Worm (Caenorhabditis elegans): Measurements from ENCODE around the gene sru-12.
"Not testable (repeated sequence)": the region's sequence is repeated elsewhere in the genome, so short reads cannot be mapped to it uniquely, and the experiment has no call there.

The sru-12 gene

ce11 chrIV:13584646-13585045 is 1.6 kb downstream of the sru-12 start, which contains the start of gene sru-11:
Gene sru-11 (plus strand): TSS chrIV:13584946.
- no peak for TF ChIP-seq W03F9.2 (tag; optimal IDR thresholded peaks at IDR 0.05)
- TF ChIP-seq dao-5 (tag; optimal IDR thresholded peaks at IDR 0.05), result no peak
- no peak for TF ChIP-seq him-1 (tag; optimal IDR thresholded peaks at IDR 0.05)

- no peak for TF ChIP-seq dao-5 (tag; optimal IDR thresholded peaks at IDR 0.05)
- TF ChIP-seq him-1 (tag; optimal IDR thresholded peaks at IDR 0.05), result no peak
- TF ChIP-seq W03F9.2 (tag; optimal IDR thresholded peaks at IDR 0.05), result no peak
Observed at ce11 chrIV:13587175-13587574, 4.2 kb downstream of the sru-12 start, which contains the start of gene Y45F10B.12. Gene Y45F10B.12 (plus strand): TSS chrIV:13587475.

DNA sequence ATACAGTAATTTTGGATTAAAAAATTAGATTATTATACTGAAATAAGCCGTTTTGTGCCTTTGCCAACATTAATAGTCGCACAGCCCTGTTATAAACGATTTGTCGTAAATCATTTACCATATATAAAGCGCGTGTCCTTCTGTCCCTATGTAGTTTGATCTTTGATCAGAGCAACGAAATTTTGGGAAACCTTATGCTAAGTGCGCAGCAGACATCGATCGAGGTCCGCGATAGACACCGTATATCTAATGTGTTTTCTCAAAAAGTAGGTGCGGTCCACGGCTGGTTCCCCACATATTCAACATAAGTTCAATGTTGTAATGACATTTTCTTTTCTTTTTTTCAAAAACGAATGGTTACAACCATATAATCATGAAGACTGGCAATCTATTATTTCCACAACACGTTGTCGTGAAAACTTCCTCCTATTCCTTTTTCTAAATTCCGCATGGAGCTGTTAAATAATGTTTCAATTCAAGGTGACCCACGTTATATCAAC is 5.6 kb downstream of the sru-12 start, which contains the start of gene sru-9:
Gene sru-9, plus strand, starts transcription at position 450 of the 500 bp plus-strand sequence.
- not testable (repeated sequence) for TF ChIP-seq him-1, W03F9.2, dao-5 (tag; optimal IDR thresholded peaks at IDR 0.05)

- TF ChIP-seq W03F9.2 (tag; optimal IDR thresholded peaks at IDR 0.05) (no peak), him-1 (tag; optimal IDR thresholded peaks at IDR 0.05) (no peak), dao-5 (tag; optimal IDR thresholded peaks at IDR 0.05) (no peak)
Observed at ce11 chrIV:13591645-13592044, 8.6 kb downstream of the sru-12 start, which contains the start of gene tsp-5. Gene tsp-5 (minus strand): TSS chrIV:13591745.

DNA sequence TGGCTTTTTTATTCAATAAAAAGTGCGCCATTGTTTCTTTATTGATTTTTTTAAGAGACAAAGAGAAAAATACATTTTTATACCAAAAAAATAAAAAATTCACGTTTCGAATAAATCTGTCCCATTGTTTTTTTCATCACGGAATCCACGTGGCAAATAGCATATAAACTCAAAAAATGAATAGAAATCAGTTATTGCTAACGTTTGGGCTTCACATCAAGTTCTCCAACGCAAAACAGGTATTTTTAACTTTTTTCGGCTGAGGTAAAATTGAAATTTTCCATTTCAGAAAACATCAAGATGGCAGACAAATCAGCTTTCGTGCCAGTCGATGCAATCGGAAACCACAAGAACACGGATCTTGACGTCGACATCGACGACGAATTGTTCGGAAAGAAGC is 10.3 kb downstream of the sru-12 start, which contains the start of gene Y45F10B.3:
Gene Y45F10B.3, plus strand, starts transcription at position 301 of the 400 bp plus-strand sequence.
- TF ChIP-seq dao-5 (tag; optimal IDR thresholded peaks at IDR 0.05) (no peak), W03F9.2 (tag; optimal IDR thresholded peaks at IDR 0.05) (no peak)

DNA sequence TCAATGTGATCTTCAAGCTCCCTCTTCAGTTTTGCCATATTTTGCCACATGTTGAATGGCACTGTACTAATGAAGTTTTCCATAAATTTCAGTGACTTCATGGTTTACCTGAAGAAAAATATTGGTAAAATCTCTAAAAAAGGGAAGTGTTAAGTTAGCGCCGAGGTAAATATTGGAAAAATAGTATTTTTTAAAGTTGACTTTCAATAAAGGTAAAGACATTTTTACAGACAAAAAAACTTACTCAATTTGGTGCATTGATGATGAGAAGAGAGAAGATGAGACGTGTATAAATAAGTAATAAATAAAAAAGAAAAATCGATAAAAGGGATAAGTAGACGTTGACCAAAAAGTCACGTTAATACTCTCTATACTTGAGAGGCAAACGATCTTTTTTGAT is 14.8 kb downstream of the sru-12 start, which contains the start of gene Y45F10B.9:
Gene Y45F10B.9, minus strand, starts transcription at position 101 of the 400 bp plus-strand sequence.
- TF ChIP-seq W03F9.2, him-1, dao-5 (tag; optimal IDR thresholded peaks at IDR 0.05): not testable (repeated sequence)

DNA sequence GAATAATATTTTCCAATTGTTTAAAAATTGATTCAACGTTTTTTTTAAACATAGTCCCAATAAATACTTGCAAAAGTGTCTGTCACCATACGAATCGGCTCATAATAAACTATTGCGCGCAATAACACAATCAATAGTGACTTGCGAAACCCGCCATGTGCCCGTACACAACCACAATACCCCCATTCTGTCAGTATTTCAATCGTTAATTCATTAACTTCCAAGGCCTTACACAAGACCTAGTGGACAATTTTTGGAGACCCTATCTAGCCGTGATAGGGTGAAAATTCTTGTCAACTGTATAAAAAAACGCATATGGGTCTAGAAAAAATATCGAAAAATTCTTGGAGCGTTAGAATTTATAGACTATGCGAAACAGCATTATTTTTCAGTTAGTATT is 17.6 kb downstream of the sru-12 start:
- TF ChIP-seq him-1 (tag; optimal IDR thresholded peaks at IDR 0.05) (no peak), W03F9.2 (tag; optimal IDR thresholded peaks at IDR 0.05) (no peak), dao-5 (tag; optimal IDR thresholded peaks at IDR 0.05) (no peak)

DNA sequence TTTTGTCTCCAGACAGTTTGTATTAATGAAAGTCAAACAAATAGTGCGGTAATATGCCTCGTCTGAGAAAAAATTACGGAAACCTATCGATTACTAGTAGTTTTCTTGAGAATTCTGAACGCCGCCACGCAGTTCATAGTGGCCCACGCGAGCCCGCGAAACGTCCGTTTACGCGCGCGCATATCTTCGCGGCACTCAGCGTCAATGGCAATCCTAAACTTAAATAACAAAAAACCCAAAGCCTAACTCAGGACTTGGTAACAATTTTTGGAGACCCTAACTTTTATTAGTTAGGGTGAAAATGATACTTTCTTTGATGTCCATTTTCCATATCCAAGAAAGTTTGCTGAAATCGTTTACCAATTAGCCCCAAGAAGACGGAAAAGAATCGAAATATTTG is 18.4 kb downstream of the sru-12 start:
- no peak for TF ChIP-seq W03F9.2 (tag; optimal IDR thresholded peaks at IDR 0.05)
- TF ChIP-seq dao-5 (tag; optimal IDR thresholded peaks at IDR 0.05), result no peak
- no peak for TF ChIP-seq him-1 (tag; optimal IDR thresholded peaks at IDR 0.05)

- TF ChIP-seq W03F9.2 (tag; optimal IDR thresholded peaks at IDR 0.05), result no peak
- TF ChIP-seq dao-5 (tag; optimal IDR thresholded peaks at IDR 0.05), result no peak
- no peak for TF ChIP-seq him-1 (tag; optimal IDR thresholded peaks at IDR 0.05)
Observed at ce11 chrIV:13601973-13602669, 19.1 kb downstream of the sru-12 start, which contains the start of gene Y45F10B.59. Gene Y45F10B.59 (plus strand): TSS chrIV:13602619.

DNA sequence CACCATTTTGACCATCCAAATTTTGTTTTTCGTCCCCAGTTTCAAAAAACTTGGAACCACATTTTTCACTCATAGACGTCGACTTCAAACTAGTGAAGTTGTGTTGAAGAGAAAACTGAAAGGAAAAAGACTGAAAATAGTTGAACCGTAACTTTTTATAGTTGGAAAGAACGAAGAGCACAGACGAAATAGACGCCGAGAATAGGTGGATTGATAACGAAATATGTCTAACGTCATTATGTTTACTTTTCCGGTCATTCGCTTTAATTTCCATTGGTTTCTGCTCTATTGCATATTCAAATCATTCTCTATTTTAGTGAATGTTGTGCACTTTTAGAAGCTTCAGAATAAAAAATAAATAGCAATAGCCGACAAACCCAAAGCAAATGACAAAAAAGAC is 26.7 kb downstream of the sru-12 start, which contains the start of gene C08F11.13:
Gene C08F11.13, minus strand, starts transcription at position 138 of the 400 bp plus-strand sequence.
- TF ChIP-seq him-1 (tag; optimal IDR thresholded peaks at IDR 0.05) (no peak), dao-5 (tag; optimal IDR thresholded peaks at IDR 0.05) (no peak), W03F9.2 (tag; optimal IDR thresholded peaks at IDR 0.05) (no peak)

ce11 chrIV:13619203-13619602 is 36.2 kb downstream of the sru-12 start, which contains the start of gene C08F11.3:
Gene C08F11.3 (plus strand): TSS chrIV:13619503.
- TF ChIP-seq W03F9.2 (tag; optimal IDR thresholded peaks at IDR 0.05) (no peak), dao-5 (tag; optimal IDR thresholded peaks at IDR 0.05) (no peak)

DNA sequence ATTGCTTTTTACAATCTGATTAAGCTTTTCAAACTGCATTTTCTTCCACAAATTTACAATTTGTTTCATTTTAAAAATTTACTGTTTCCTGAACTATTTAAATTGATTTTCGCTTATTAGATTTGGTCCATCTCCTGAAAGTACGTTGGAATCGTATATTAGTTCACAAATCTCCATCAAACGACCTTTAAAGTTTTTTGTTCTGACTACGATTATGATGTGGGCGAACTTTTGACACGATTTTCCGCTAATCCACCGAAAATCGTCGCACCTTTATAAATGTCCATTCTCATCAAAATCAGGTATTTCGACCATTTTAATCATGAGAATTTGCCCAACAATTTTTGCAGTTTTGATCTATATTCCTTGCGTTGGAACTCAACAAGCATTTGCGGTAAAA is 40.5 kb downstream of the sru-12 start, which contains the start of gene C08F11.1:
Gene C08F11.1, plus strand, starts transcription at position 301 of the 400 bp plus-strand sequence.
- no peak for TF ChIP-seq dao-5 (tag; optimal IDR thresholded peaks at IDR 0.05)
- no peak for TF ChIP-seq W03F9.2 (tag; optimal IDR thresholded peaks at IDR 0.05)
- no peak for TF ChIP-seq him-1 (tag; optimal IDR thresholded peaks at IDR 0.05)

DNA sequence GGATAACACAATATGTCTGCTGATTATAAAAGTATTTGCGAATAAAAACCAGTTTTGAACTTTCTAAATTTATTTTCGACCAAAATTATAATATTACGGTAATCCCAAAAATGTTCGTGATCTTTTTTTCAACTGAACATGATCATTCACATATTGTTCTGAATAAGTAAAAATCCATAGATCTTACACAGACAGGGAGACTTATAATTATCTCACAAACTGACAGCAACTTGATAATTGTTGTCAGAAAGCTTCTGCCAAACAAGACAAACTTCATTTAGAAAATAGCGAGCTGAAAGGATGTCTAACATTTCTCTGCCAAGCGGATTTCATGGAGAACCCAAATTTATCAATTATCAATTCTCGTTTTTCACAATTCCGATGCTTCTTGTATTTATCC is 43.5 kb downstream of the sru-12 start, which contains the start of gene sru-21:
Gene sru-21, plus strand, starts transcription at position 301 of the 400 bp plus-strand sequence.
- TF ChIP-seq W03F9.2 (tag; optimal IDR thresholded peaks at IDR 0.05) (no peak), dao-5 (tag; optimal IDR thresholded peaks at IDR 0.05) (no peak), him-1 (tag; optimal IDR thresholded peaks at IDR 0.05) (no peak)

- TF ChIP-seq him-1 (tag; optimal IDR thresholded peaks at IDR 0.05), result no peak
- TF ChIP-seq dao-5 (tag; optimal IDR thresholded peaks at IDR 0.05), result no peak
- TF ChIP-seq W03F9.2 (tag; optimal IDR thresholded peaks at IDR 0.05), result no peak
Observed at ce11 chrIV:13632613-13633012, 49.6 kb downstream of the sru-12 start.

Measured in whole organism, L4/young adult.